Worm (Caenorhabditis elegans) whole organism, L3 larva: ENCODE data around the gene F36H12.9.
"Not testable (repeated sequence)": the region's sequence is repeated elsewhere in the genome, so short reads cannot be mapped to it uniquely, and the experiment has no call there.

Experiments used
- ZK546.5 ChIP-seq: sonication (generic microtip); optimal IDR thresholded peaks from 2 replicates; lab custom pipeline; 2017; ENCODE audit warnings: missing biosample characterization, missing genetic modification characterization
- aly-2 ChIP-seq: fragments of 150-350 bp; optimal IDR thresholded peaks from 2 replicates; lab custom pipeline; 2014; ENCODE audit warnings: missing biosample characterization, missing genetic modification characterization
- ama-1 ChIP-seq: fragments of 150-350 bp; optimal IDR thresholded peaks from 2 replicates; lab custom pipeline; 2018
- ceh-16 ChIP-seq: sonication (generic microtip); optimal IDR thresholded peaks from 2 replicates; lab custom pipeline; 2017; ENCODE audit warnings: missing biosample characterization, missing genetic modification characterization
- ceh-28 ChIP-seq: fragments of 150-350 bp; optimal IDR thresholded peaks from 2 replicates; lab custom pipeline; 2014; ENCODE audit warnings: missing biosample characterization, missing genetic modification reagents, missing genetic modification characterization
- ceh-82 ChIP-seq: fragments of 150-350 bp; optimal IDR thresholded peaks from 2 replicates; lab custom pipeline; 2014; ENCODE audit warnings: missing biosample characterization, missing genetic modification characterization
- ceh-9 ChIP-seq: sonication (generic microtip); optimal IDR thresholded peaks from 2 replicates; lab custom pipeline; 2018; ENCODE audit warnings: missing biosample characterization, missing genetic modification characterization
- daf-12 ChIP-seq: fragments of 150-350 bp; optimal IDR thresholded peaks from 2 replicates; lab custom pipeline; 2014; ENCODE audit warnings: missing biosample characterization, missing genetic modification reagents, missing genetic modification characterization
- egl-27 ChIP-seq: sonication (generic microtip); optimal IDR thresholded peaks from 4 replicates; lab custom pipeline; 2017; ENCODE audit warnings: missing biosample characterization, missing genetic modification reagents, missing genetic modification characterization
- egl-5 ChIP-seq: fragments of 150-350 bp; optimal IDR thresholded peaks from 2 replicates; lab custom pipeline; 2017; ENCODE audit warnings: missing biosample characterization, missing genetic modification reagents, missing genetic modification characterization, inconsistent platforms
- elt-1 ChIP-seq: fragments of 150-350 bp; optimal IDR thresholded peaks from 2 replicates; lab custom pipeline; 2014; ENCODE audit warnings: missing biosample characterization, missing genetic modification characterization
- eor-1 ChIP-seq, 2 experiments: fragments of 150-350 bp; optimal IDR thresholded peaks; 2 replicates each; lab custom pipeline; 2014 to 2018; ENCODE audit warnings: missing biosample characterization in 2 of 2, missing genetic modification characterization in 2 of 2
- fkh-10 ChIP-seq: sonication (generic microtip); optimal IDR thresholded peaks from 2 replicates; lab custom pipeline; 2017; ENCODE audit warnings: missing biosample characterization, missing genetic modification reagents, missing genetic modification characterization
- fos-1 ChIP-seq: fragments of 150-350 bp; optimal IDR thresholded peaks from 2 replicates; lab custom pipeline; 2014; ENCODE audit warnings: missing biosample characterization, missing genetic modification characterization
- hmg-11 ChIP-seq: sonication (generic microtip); optimal IDR thresholded peaks from 2 replicates; lab custom pipeline; 2016; ENCODE audit warnings: missing genetic modification characterization, missing compliant biosample characterization
- jun-1 ChIP-seq: fragments of 150-350 bp; optimal IDR thresholded peaks from 2 replicates; lab custom pipeline; 2014; ENCODE audit warnings: missing biosample characterization, missing genetic modification reagents, missing genetic modification characterization
- lin-39 ChIP-seq: fragments of 150-350 bp; optimal IDR thresholded peaks from 2 replicates; lab custom pipeline; 2018; ENCODE audit warnings: missing biosample characterization, missing genetic modification reagents, missing genetic modification characterization
- lsy-12 ChIP-seq: sonication (generic microtip); optimal IDR thresholded peaks from 2 replicates; lab custom pipeline; 2016; ENCODE audit warnings: mild to moderate bottlenecking, missing genetic modification characterization, missing compliant biosample characterization
- mdl-1 ChIP-seq: fragments of 150-350 bp; optimal IDR thresholded peaks from 2 replicates; lab custom pipeline; 2014; ENCODE audit warnings: missing biosample characterization, missing genetic modification characterization
- mml-1 ChIP-seq: fragments of 150-350 bp; sonication (generic microtip); optimal IDR thresholded peaks from 3 replicates; lab custom pipeline; 2014; ENCODE audit warnings: missing biosample characterization, missing genetic modification characterization
- nfya-1 ChIP-seq: sonication (generic microtip); optimal IDR thresholded peaks from 2 replicates; lab custom pipeline; 2017; ENCODE audit warnings: missing genetic modification characterization, mild to moderate bottlenecking, missing compliant biosample characterization, antibody characterized with exemption, moderate library complexity; ENCODE audit not compliant: insufficient read depth
- nhr-11 ChIP-seq: fragments of 150-350 bp; optimal IDR thresholded peaks from 2 replicates; lab custom pipeline; 2014; ENCODE audit warnings: missing biosample characterization, missing genetic modification characterization
- nhr-12 ChIP-seq: fragments of 150-350 bp; optimal IDR thresholded peaks from 2 replicates; lab custom pipeline; 2014; ENCODE audit warnings: missing biosample characterization, missing genetic modification characterization
- nhr-23 ChIP-seq: fragments of 150-350 bp; optimal IDR thresholded peaks from 2 replicates; lab custom pipeline; 2014; ENCODE audit warnings: missing biosample characterization, missing genetic modification reagents, missing genetic modification characterization
- nhr-237 ChIP-seq: fragments of 150-350 bp; optimal IDR thresholded peaks from 2 replicates; lab custom pipeline; 2014; ENCODE audit warnings: missing biosample characterization, missing genetic modification characterization
- nhr-25 ChIP-seq: sonication (generic microtip); optimal IDR thresholded peaks from 2 replicates; lab custom pipeline; 2017; ENCODE audit warnings: missing biosample characterization, missing genetic modification characterization
- nhr-28 ChIP-seq: fragments of 150-350 bp; optimal IDR thresholded peaks from 2 replicates; lab custom pipeline; 2014; ENCODE audit warnings: missing biosample characterization, missing genetic modification characterization
- nhr-43 ChIP-seq: sonication (generic microtip); optimal IDR thresholded peaks from 2 replicates; lab custom pipeline; 2016; ENCODE audit warnings: mild to moderate bottlenecking, missing genetic modification characterization, missing compliant biosample characterization; ENCODE audit not compliant: poor library complexity, severe bottlenecking
- nhr-76 ChIP-seq: fragments of 150-350 bp; sonication (generic microtip); optimal IDR thresholded peaks from 5 replicates; lab custom pipeline; 2014; ENCODE audit warnings: missing biosample characterization, missing genetic modification characterization
- nhr-77 ChIP-seq: fragments of 150-350 bp; optimal IDR thresholded peaks from 2 replicates; lab custom pipeline; 2014; ENCODE audit warnings: missing biosample characterization, missing genetic modification characterization
- pha-4 ChIP-seq: fragments of 150-350 bp; optimal IDR thresholded peaks from 2 replicates; lab custom pipeline; 2014; ENCODE audit warnings: missing biosample characterization, missing genetic modification reagents, missing genetic modification characterization
- pqm-1 ChIP-seq: fragments of 150-350 bp; optimal IDR thresholded peaks from 2 replicates; lab custom pipeline; 2017; ENCODE audit warnings: missing biosample characterization, missing genetic modification characterization, inconsistent platforms
- sea-2 ChIP-seq: fragments of 150-350 bp; sonication (generic microtip); optimal IDR thresholded peaks from 4 replicates; lab custom pipeline; 2014; ENCODE audit warnings: missing biosample characterization, missing genetic modification reagents, missing genetic modification characterization
- skn-1 ChIP-seq: fragments of 150-350 bp; optimal IDR thresholded peaks from 2 replicates; lab custom pipeline; 2014; ENCODE audit warnings: missing biosample characterization, missing genetic modification characterization
- snpc-4 ChIP-seq: fragments of 150-350 bp; optimal IDR thresholded peaks from 2 replicates; lab custom pipeline; 2014; ENCODE audit warnings: missing biosample characterization, missing genetic modification characterization
- unc-39 ChIP-seq: sonication (generic microtip); optimal IDR thresholded peaks from 4 replicates; lab custom pipeline; 2017; ENCODE audit warnings: missing biosample characterization, missing genetic modification characterization
- unc-62 ChIP-seq: fragments of 150-350 bp; sonication (generic microtip); optimal IDR thresholded peaks from 4 replicates; lab custom pipeline; 2014; ENCODE audit warnings: missing biosample characterization, missing genetic modification reagents, missing genetic modification characterization
- zag-1 ChIP-seq: fragments of 150-350 bp; optimal IDR thresholded peaks from 2 replicates; lab custom pipeline; 2014; ENCODE audit warnings: missing biosample characterization, missing genetic modification characterization
- ztf-4 ChIP-seq: fragments of 150-350 bp; optimal IDR thresholded peaks from 2 replicates; lab custom pipeline; 2014; ENCODE audit warnings: missing biosample characterization, missing genetic modification characterization

Gene F36H12.9

DNA sequence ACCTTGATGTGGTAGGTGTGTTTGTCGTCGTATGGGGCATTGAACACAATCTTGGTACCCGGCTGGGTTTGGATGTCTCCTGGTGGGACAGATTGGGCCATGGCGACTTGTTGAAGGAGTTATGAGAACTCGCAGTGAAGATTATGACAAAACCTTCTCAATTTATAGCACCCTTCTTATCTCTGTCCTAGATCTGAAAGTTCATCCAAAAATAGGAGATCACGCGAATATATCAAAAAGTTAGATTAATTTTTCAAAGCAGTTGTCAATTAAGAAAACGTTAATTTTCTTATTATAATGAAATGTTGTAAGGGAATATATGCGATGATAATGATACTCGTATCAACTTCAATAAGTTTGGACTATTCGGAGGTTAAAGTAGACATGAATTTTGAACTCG is 38.4 kb downstream of the F36H12.9 start, which contains the start of gene msp-51:
Gene msp-51, minus strand, starts transcription at position 101 of the 400 bp plus-strand sequence.
- TF ChIP-seq ceh-16; mml-1 (tag; lab: Kevin White, UChicago); nhr-76 (tag; lab: Kevin White, UChicago): not testable (repeated sequence)

DNA sequence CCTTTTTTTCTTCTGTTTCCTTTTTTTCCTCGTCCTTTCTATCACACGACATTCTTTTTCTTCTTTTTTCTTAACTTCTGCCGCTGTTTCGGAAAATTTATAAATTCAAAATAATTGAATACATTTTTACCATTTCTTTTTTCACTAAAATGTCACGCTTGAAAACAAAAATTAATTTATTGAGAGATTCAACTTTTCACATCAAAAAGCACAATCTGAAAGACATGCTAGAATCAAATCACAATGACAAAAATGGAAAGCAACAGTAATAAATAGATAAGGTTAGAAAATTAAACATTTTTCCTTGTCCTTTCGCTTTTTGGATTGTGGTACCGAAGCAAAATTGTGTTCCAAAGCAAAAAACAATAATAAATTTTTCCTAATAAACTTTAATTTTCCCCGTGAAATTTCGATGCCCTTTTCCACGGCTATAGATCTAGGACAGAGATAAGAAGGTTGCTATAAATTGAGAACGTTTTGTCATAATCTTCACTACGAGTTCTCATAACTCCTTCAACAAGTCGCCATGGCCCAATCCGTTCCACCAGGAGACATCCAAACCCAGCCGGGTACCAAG is 40.7 kb downstream of the F36H12.9 start, which contains the start of the genes ZK354.6 and msp-113:
Gene ZK354.6, minus strand, starts transcription at position 101 of the 577 bp plus-strand sequence.
Gene msp-113, plus strand, starts transcription at position 527 of the 577 bp plus-strand sequence.
- TF ChIP-seq jun-1 (tag; lab: Kevin White, UChicago): no peak
- no peak for TF ChIP-seq mdl-1
- no peak for TF ChIP-seq egl-5 (tag; lab: Kevin White, UChicago)
- no peak for TF ChIP-seq ceh-16
- TF ChIP-seq nhr-76 (tag; lab: Kevin White, UChicago): no peak
- no peak for TF ChIP-seq snpc-4 (tag; lab: Kevin White, UChicago)
- TF ChIP-seq zag-1 (tag; lab: Kevin White, UChicago): no peak
- TF ChIP-seq nfya-1 (tag; lab: Kevin White, UChicago): no peak
- TF ChIP-seq nhr-237 (tag; lab: Kevin White, UChicago): no peak
- TF ChIP-seq ceh-28 (tag; lab: Kevin White, UChicago): no peak
- no peak for TF ChIP-seq ama-1 (lab: Kevin White, UChicago)
- no peak for TF ChIP-seq skn-1 (tag; lab: Kevin White, UChicago)
- no peak for TF ChIP-seq ceh-9
- no peak for TF ChIP-seq nhr-12
- no peak for TF ChIP-seq nhr-25 (tag; lab: Kevin White, UChicago)
- TF ChIP-seq nhr-77 (tag; lab: Kevin White, UChicago): no peak
- no peak for TF ChIP-seq eor-1 (tag; optimal IDR thresholded peaks at IDR 0.05; lab: Kevin White, UChicago)
- TF ChIP-seq, all 47 proteins: peak for 0

DNA sequence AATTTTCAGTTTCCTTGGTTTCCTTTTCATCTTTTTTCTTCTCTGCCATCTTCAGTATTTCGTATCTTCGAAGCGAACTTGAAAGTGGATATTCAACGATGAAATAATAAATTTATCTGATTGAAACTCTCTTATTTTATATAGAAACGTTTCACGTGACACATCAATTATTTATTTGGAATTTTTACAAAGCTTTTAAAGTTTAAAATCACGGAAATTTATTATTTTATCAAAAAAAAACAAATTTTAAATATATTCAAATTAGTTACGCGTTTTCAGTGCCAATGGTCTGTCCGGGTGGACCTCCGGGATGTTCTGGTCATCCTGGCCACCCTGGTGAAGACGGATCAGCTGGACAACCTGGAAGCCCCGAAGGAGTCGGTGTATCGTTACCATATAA is 46.2 kb downstream of the F36H12.9 start, which contains the start of gene ZK354.7:
Gene ZK354.7, minus strand, starts transcription at position 101 of the 400 bp plus-strand sequence.
- no peak for TF ChIP-seq nhr-23 (tag; lab: Kevin White, UChicago)
- TF ChIP-seq lsy-12 (tag; lab: Kevin White, UChicago): no peak
- TF ChIP-seq eor-1 (tag; optimal IDR thresholded peaks at IDR 0.05; lab: Kevin White, UChicago): no peak
- TF ChIP-seq aly-2 (tag; lab: Kevin White, UChicago): no peak
- no peak for TF ChIP-seq ceh-82 (tag; lab: Kevin White, UChicago)
- no peak for TF ChIP-seq pqm-1 (tag; lab: Kevin White, UChicago)
- no peak for TF ChIP-seq egl-27
- no peak for TF ChIP-seq daf-12 (tag; lab: Kevin White, UChicago)
- no peak for TF ChIP-seq pha-4 (tag; lab: Kevin White, UChicago)
- no peak for TF ChIP-seq unc-39 (tag; lab: Kevin White, UChicago)
- TF ChIP-seq fos-1 (tag; lab: Kevin White, UChicago): no peak
- no peak for TF ChIP-seq sea-2 (GFP tag; lab: Kevin White, UChicago)
- TF ChIP-seq jun-1 (tag; lab: Kevin White, UChicago): no peak
- no peak for TF ChIP-seq lin-39 (tag; lab: Kevin White, UChicago)
- no peak for TF ChIP-seq ztf-4 (tag; lab: Kevin White, UChicago)
- no peak for TF ChIP-seq nfya-1 (tag; lab: Kevin White, UChicago)
- no peak for TF ChIP-seq mdl-1
- TF ChIP-seq elt-1 (tag; lab: Kevin White, UChicago): no peak

DNA sequence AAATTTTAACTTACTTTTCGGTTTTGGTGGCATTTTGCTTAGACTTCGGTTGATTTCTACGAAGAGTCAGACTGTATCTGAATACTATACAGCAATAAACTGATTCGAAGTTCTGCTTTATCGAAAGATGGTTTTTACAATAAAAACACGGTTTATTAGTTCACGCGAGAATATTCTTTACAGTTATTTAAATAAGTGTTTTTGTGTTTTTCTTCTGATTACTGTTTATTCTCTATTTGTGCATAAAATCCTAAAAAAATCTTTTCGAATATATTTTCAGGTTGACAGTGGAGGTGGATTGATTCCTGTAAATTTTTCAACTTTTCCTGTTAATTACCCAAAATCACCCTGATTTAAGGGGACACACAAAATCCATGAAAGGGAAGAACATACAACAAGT is 49.2 kb downstream of the F36H12.9 start, which contains the start of gene ZK354.8:
Gene ZK354.8, minus strand, starts transcription at position 101 of the 400 bp plus-strand sequence.
- TF ChIP-seq unc-62 (GFP tag; lab: Kevin White, UChicago) (no peak), nhr-77 (tag; lab: Kevin White, UChicago) (no peak), fkh-10 (no peak), hmg-11 (tag; lab: Kevin White, UChicago) (no peak), unc-39 (tag; lab: Kevin White, UChicago) (no peak), ZK546.5 (tag; lab: Kevin White, UChicago) (no peak), lsy-12 (tag; lab: Kevin White, UChicago) (no peak), fos-1 (tag; lab: Kevin White, UChicago) (no peak), ama-1 (lab: Kevin White, UChicago) (no peak), nhr-237 (tag; lab: Kevin White, UChicago) (no peak), nhr-25 (tag; lab: Kevin White, UChicago) (no peak), nhr-28 (tag; lab: Kevin White, UChicago) (no peak), nhr-43 (tag; lab: Kevin White, UChicago) (no peak), mdl-1 (no peak), jun-1 (tag; lab: Kevin White, UChicago) (no peak), nhr-11 (tag; lab: Kevin White, UChicago) (no peak), pha-4 (tag; lab: Kevin White, UChicago) (no peak), ceh-28 (tag; lab: Kevin White, UChicago) (no peak)
